ENCODE assay signal across 3 worm cellular contexts in the genomic region with DNA sequence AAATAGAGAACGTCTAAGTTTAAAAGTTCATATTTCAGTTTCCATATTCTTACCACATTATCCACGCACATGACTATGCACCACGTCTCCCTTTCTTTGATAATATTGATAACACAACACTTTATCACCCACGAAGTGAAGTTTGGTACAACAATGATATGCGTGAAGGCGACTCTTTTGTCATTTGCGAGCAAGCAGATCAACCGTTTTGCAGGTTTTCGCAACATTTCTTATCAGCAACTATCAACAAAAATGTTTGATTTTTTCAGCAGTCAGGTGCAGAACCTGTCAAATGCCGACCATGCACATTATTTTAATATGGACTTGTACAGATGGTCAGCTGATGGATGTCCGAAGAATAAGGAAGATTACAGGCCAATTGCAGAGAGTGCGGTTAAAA.
TF ChIP-seq lines count a peak whose summit lies in the region.

No protein-coding gene starts in this region.

TF ChIP-seq in whole organism, L1 larva, 84 proteins besides CTCF, POLR2A, EP300 and RAD21 (continued from another document):
- peak in 1 of 2 experiments; percentile 46 for TF ChIP-seq lin-35 (GFP tag; optimal IDR thresholded peaks at IDR 0.05; lab: Kevin White, UChicago)
- TF ChIP-seq C04F5.9 (tag; optimal IDR thresholded peaks at IDR 0.05; lab: Kevin White, UChicago) = no peak
- no peak for TF ChIP-seq dsc-1 (tag; optimal IDR thresholded peaks at IDR 0.05; lab: Kevin White, UChicago)
- no peak for TF ChIP-seq hlh-17 (GFP tag; optimal IDR thresholded peaks at IDR 0.05; lab: Kevin White, UChicago; ENCODE audit: borderline replicate concordance)
- no peak for TF ChIP-seq mef-2 (tag; optimal IDR thresholded peaks at IDR 0.05; lab: Kevin White, UChicago)
- TF ChIP-seq sox-4 (tag; optimal IDR thresholded peaks at IDR 0.05; lab: Kevin White, UChicago) = no peak
- TF ChIP-seq ztf-4 (tag; optimal IDR thresholded peaks at IDR 0.05; lab: Kevin White, UChicago) = no peak
- TF ChIP-seq snpc-4 (tag; optimal IDR thresholded peaks at IDR 0.05; lab: Kevin White, UChicago) = no peak
- TF ChIP-seq blmp-1 (tag; optimal IDR thresholded peaks at IDR 0.05; lab: Kevin White, UChicago) = no peak
- TF ChIP-seq aly-2 (tag; optimal IDR thresholded peaks at IDR 0.05; lab: Kevin White, UChicago) = no peak
- no peak for TF ChIP-seq aha-1 (tag; optimal IDR thresholded peaks at IDR 0.05; lab: Kevin White, UChicago)
- TF ChIP-seq Y116A8C.19 (tag; optimal IDR thresholded peaks at IDR 0.05; lab: Kevin White, UChicago; ENCODE audit: borderline replicate concordance) = no peak
- no peak for TF ChIP-seq mab-9 (GFP tag; IDR thresholded peaks at IDR 0.05; lab: Robert Waterston, UW)
- no peak for TF ChIP-seq ceh-8 (GFP tag; optimal IDR thresholded peaks at IDR 0.05; lab: Kevin White, UChicago)
- TF ChIP-seq ceh-90 (tag; optimal IDR thresholded peaks at IDR 0.05; lab: Kevin White, UChicago) = no peak
- no peak for TF ChIP-seq nhr-11 (tag; optimal IDR thresholded peaks at IDR 0.05; lab: Kevin White, UChicago)
- no peak for TF ChIP-seq F16B12.6 (tag; optimal IDR thresholded peaks at IDR 0.05; lab: Kevin White, UChicago)
- no peak for TF ChIP-seq unc-62 (GFP tag; optimal IDR thresholded peaks at IDR 0.05; lab: Kevin White, UChicago)
- TF ChIP-seq C16A3.4 (tag; optimal IDR thresholded peaks at IDR 0.05; lab: Kevin White, UChicago) = no peak
- TF ChIP-seq lin-13 (GFP tag; optimal IDR thresholded peaks at IDR 0.05; lab: Kevin White, UChicago) = no peak
- no peak for TF ChIP-seq lsy-2 (tag; optimal IDR thresholded peaks at IDR 0.05; lab: Kevin White, UChicago)
- TF ChIP-seq elt-2 (tag; optimal IDR thresholded peaks at IDR 0.05; lab: Kevin White, UChicago) = peak; percentile 96
- TF ChIP-seq ceh-88 (GFP tag; IDR thresholded peaks at IDR 0.05; lab: Robert Waterston, UW) = no peak
- TF ChIP-seq ceh-63 (GFP tag; optimal IDR thresholded peaks at IDR 0.05; lab: Kevin White, UChicago) = no peak
- TF ChIP-seq unc-130 (tag; optimal IDR thresholded peaks at IDR 0.05; lab: Kevin White, UChicago) = no peak
- TF ChIP-seq jun-1 (tag; optimal IDR thresholded peaks at IDR 0.05; lab: Kevin White, UChicago) = no peak
- TF ChIP-seq unc-98 (GFP tag; IDR thresholded peaks at IDR 0.05; lab: Robert Waterston, UW) = no peak
- TF ChIP-seq ceh-82 (tag; optimal IDR thresholded peaks at IDR 0.05; lab: Kevin White, UChicago) = no peak
- TF ChIP-seq nhr-19 (GFP tag; conservative IDR thresholded peaks at IDR 0.05; lab: Robert Waterston, UW) = no peak
- no peak for TF ChIP-seq lin-15B (tag; optimal IDR thresholded peaks at IDR 0.05; lab: Kevin White, UChicago)
- TF ChIP-seq nhr-76 (tag; optimal IDR thresholded peaks at IDR 0.05; lab: Kevin White, UChicago) = no peak
- no peak for TF ChIP-seq ztf-11 (tag; optimal IDR thresholded peaks at IDR 0.05; lab: Kevin White, UChicago)
- TF ChIP-seq lir-3 (tag; optimal IDR thresholded peaks at IDR 0.05; lab: Kevin White, UChicago; ENCODE audit: poor library complexity) = no peak
- TF ChIP-seq nhr-90 (tag; optimal IDR thresholded peaks at IDR 0.05; lab: Kevin White, UChicago; ENCODE audit: poor library complexity) = peak; percentile 37
- TF ChIP-seq nhr-47 (tag; optimal IDR thresholded peaks at IDR 0.05; lab: Kevin White, UChicago) = no peak
- TF ChIP-seq sptf-1 (tag; optimal IDR thresholded peaks at IDR 0.05; lab: Kevin White, UChicago) = no peak
- TF ChIP-seq egl-13 (tag; optimal IDR thresholded peaks at IDR 0.05; lab: Kevin White, UChicago) = peak; percentile 30
- peak; percentile 46 for TF ChIP-seq pqm-1 (tag; optimal IDR thresholded peaks at IDR 0.05; lab: Kevin White, UChicago)

TF ChIP-seq in whole organism, L2 larva, 48 proteins besides CTCF, POLR2A, EP300 and RAD21 (continued from another document):
- TF ChIP-seq fos-1 (tag; optimal IDR thresholded peaks at IDR 0.05; lab: Kevin White, UChicago) (peak; percentile 93), F13H6.1 (tag; optimal IDR thresholded peaks at IDR 0.05; lab: Kevin White, UChicago) (peak; percentile 12), nhr-129 (tag; optimal IDR thresholded peaks at IDR 0.05; lab: Kevin White, UChicago) (no peak), egl-27 (tag; optimal IDR thresholded peaks at IDR 0.05; lab: Kevin White, UChicago) (no peak)

TF ChIP-seq in whole organism, L4 larva, 104 proteins besides CTCF, POLR2A, EP300 and RAD21 (continued from another document):
- TF ChIP-seq dve-1 (tag; optimal IDR thresholded peaks at IDR 0.05; lab: Kevin White, UChicago; ENCODE audit: insufficient read depth) (peak; percentile 91), lin-1 (GFP tag; IDR thresholded peaks at IDR 0.05; lab: Robert Waterston, UW) (peak; percentile 74), nhr-102 (tag; optimal IDR thresholded peaks at IDR 0.05; lab: Kevin White, UChicago) (peak; percentile 2), daf-16 (GFP tag; optimal IDR thresholded peaks at IDR 0.05; lab: Kevin White, UChicago) (peak in 1 of 2 experiments; percentile 48), daf-16 (tag; optimal IDR thresholded peaks at IDR 0.05; lab: Kevin White, UChicago) (peak; percentile 69), saeg-2 (GFP tag; IDR thresholded peaks at IDR 0.05; lab: Robert Waterston, UW) (peak; percentile 90), egl-27 (tag; optimal IDR thresholded peaks at IDR 0.05; lab: Kevin White, UChicago) (no peak), ceh-28 (tag; optimal IDR thresholded peaks at IDR 0.05; lab: Kevin White, UChicago) (no peak), mdl-1 (tag; optimal IDR thresholded peaks at IDR 0.05; lab: Kevin White, UChicago) (peak in 1 of 2 experiments; percentile 63), tra-1 (GFP tag; IDR thresholded peaks at IDR 0.05; lab: Robert Waterston, UW) (peak; percentile 75), hlh-11 (tag; optimal IDR thresholded peaks at IDR 0.05; lab: Kevin White, UChicago) (peak; percentile 92), zip-2 (tag; optimal IDR thresholded peaks at IDR 0.05; lab: Kevin White, UChicago) (no peak), nhr-41 (GFP tag; IDR thresholded peaks at IDR 0.05; lab: Robert Waterston, UW) (peak; percentile 46; the same call in 1 of the 2 replicates), mxl-3 (GFP tag; optimal IDR thresholded peaks at IDR 0.05; lab: Kevin White, UChicago) (peak; percentile 63), F49E8.2 (tag; optimal IDR thresholded peaks at IDR 0.05; lab: Kevin White, UChicago; ENCODE audit: borderline replicate concordance) (no peak), ZK337.2 (GFP tag; IDR thresholded peaks at IDR 0.05; lab: Robert Waterston, UW) (no peak)
